Fruit fly (Drosophila melanogaster) whole organism, embryonic: ENCODE data around the gene stwl.

Experiments used
- Ada2b ChIP-seq: fragments of 200-800 bp; sonication (Bioruptor generic); IDR thresholded peaks from 2 replicates; pipeline ENCODE4 v1.3.6; 2022; ENCODE audit warnings: missing biosample characterization, missing genetic modification characterization
- Adf1 ChIP-seq: fragments of 200-800 bp; sonication (Bioruptor generic); IDR thresholded peaks from 2 replicates; pipeline ENCODE4 v1.3.6; 2022; ENCODE audit warnings: missing biosample characterization, missing genetic modification characterization
- CG10321 ChIP-seq: fragments of 200-800 bp; sonication (Bioruptor generic); IDR thresholded peaks from 2 replicates; pipeline ENCODE4 v1.3.6; 2022; ENCODE audit warnings: missing biosample characterization, missing genetic modification characterization
- CG10462 ChIP-seq: fragments of 200-800 bp; sonication (Bioruptor generic); optimal IDR thresholded peaks from 2 replicates; lab custom pipeline; 2016; ENCODE audit warnings: missing biosample characterization, missing genetic modification characterization
- CG10979 ChIP-seq: fragments of 200-800 bp; sonication (Bioruptor generic); optimal IDR thresholded peaks from 2 replicates; lab custom pipeline; 2018; ENCODE audit warnings: missing biosample characterization, mild to moderate bottlenecking, missing genetic modification characterization, moderate library complexity
- CG11247 ChIP-seq: fragments of 200-800 bp; sonication (Bioruptor generic); IDR thresholded peaks from 2 replicates; pipeline ENCODE4 v1.3.6; 2022; ENCODE audit warnings: missing biosample characterization, missing genetic modification characterization
- CG11560 ChIP-seq: fragments of 200-800 bp; sonication (Bioruptor generic); IDR thresholded peaks from 3 replicates; pipeline ENCODE4 v1.3.6; 2022; ENCODE audit warnings: missing biosample characterization, missing genetic modification characterization
- CG12071 ChIP-seq: fragments of 200-800 bp; sonication (Bioruptor generic); optimal IDR thresholded peaks from 3 replicates; lab custom pipeline; 2018; ENCODE audit warnings: missing biosample characterization, mild to moderate bottlenecking, missing genetic modification characterization
- CG12155 ChIP-seq: fragments of 200-800 bp; sonication (Bioruptor generic); optimal IDR thresholded peaks from 3 replicates; lab custom pipeline; 2016; ENCODE audit warnings: missing biosample characterization, missing genetic modification characterization
- CG1529 ChIP-seq: fragments of 200-800 bp; sonication (Bioruptor generic); optimal IDR thresholded peaks from 3 replicates; lab custom pipeline; 2018; ENCODE audit warnings: missing biosample characterization, missing genetic modification characterization
- CG15514 ChIP-seq: fragments of 200-800 bp; sonication (Bioruptor generic); optimal IDR thresholded peaks from 3 replicates; lab custom pipeline; 2017; ENCODE audit warnings: missing biosample characterization, missing genetic modification characterization, mild to moderate bottlenecking, moderate library complexity, missing genetic modification reagents
- CG15601 ChIP-seq: fragments of 200-800 bp; sonication (Bioruptor generic); optimal IDR thresholded peaks from 3 replicates; lab custom pipeline; 2019; ENCODE audit warnings: missing biosample characterization, mild to moderate bottlenecking, missing genetic modification characterization, moderate library complexity
- CG18764 ChIP-seq: fragments of 200-800 bp; sonication (Bioruptor generic); optimal IDR thresholded peaks from 3 replicates; lab custom pipeline; 2016; ENCODE audit warnings: missing biosample characterization, missing genetic modification characterization
- CG2875 ChIP-seq: fragments of 200-800 bp; sonication (Bioruptor generic); optimal IDR thresholded peaks from 2 replicates; lab custom pipeline; 2017; ENCODE audit warnings: missing biosample characterization, mild to moderate bottlenecking, missing genetic modification characterization, missing genetic modification reagents
- CG31365 ChIP-seq: fragments of 200-800 bp; sonication (Bioruptor generic); optimal IDR thresholded peaks from 2 replicates; lab custom pipeline; 2018; ENCODE audit warnings: missing biosample characterization, mild to moderate bottlenecking, missing genetic modification characterization
- CG3726 ChIP-seq: fragments of 200-800 bp; sonication (Bioruptor generic); IDR thresholded peaks from 3 replicates; pipeline ENCODE4, ENCODE4 v1.3.6; 2022; ENCODE audit warnings: missing biosample characterization, missing genetic modification characterization
- CG4328 ChIP-seq: fragments of 200-800 bp; sonication (Bioruptor generic); optimal IDR thresholded peaks from 3 replicates; lab custom pipeline; 2017; ENCODE audit warnings: missing biosample characterization, missing genetic modification reagents, missing genetic modification characterization
- CG4360 ChIP-seq: fragments of 200-800 bp; sonication (Bioruptor generic); IDR thresholded peaks from 2 replicates; pipeline ENCODE4 v1.3.6; 2022; ENCODE audit warnings: missing biosample characterization, missing genetic modification characterization
- CG6272 ChIP-seq: fragments of 200-800 bp; sonication (Bioruptor generic); IDR thresholded peaks from 2 replicates; pipeline ENCODE4 v1.3.6; 2022; ENCODE audit warnings: missing biosample characterization, missing genetic modification characterization
- CG7357 ChIP-seq: fragments of 200-800 bp; sonication (Bioruptor generic); IDR thresholded peaks from 3 replicates; pipeline ENCODE4 v1.3.6; 2022; ENCODE audit warnings: missing biosample characterization, missing genetic modification characterization
- CG8359 ChIP-seq: fragments of 200-800 bp; sonication (Bioruptor generic); optimal IDR thresholded peaks from 2 replicates; lab custom pipeline; 2017; ENCODE audit warnings: missing biosample characterization, mild to moderate bottlenecking, missing genetic modification characterization, borderline replicate concordance
- CG9215 ChIP-seq: fragments of 200-800 bp; sonication (Bioruptor generic); IDR thresholded peaks from 2 replicates; pipeline ENCODE4 v1.3.6; 2022; ENCODE audit warnings: missing biosample characterization, missing genetic modification characterization
- CG9609 ChIP-seq: fragments of 200-800 bp; sonication (Bioruptor generic); optimal IDR thresholded peaks from 3 replicates; lab custom pipeline; 2016; ENCODE audit warnings: missing biosample characterization, missing genetic modification characterization
- Chrac-16 ChIP-seq: fragments of 200-800 bp; sonication (Bioruptor generic); optimal IDR thresholded peaks from 3 replicates; lab custom pipeline; 2016; ENCODE audit warnings: missing biosample characterization, missing genetic modification characterization
- Dip3 ChIP-seq: fragments of 200-800 bp; sonication (Bioruptor generic); optimal IDR thresholded peaks from 3 replicates; lab custom pipeline; 2016; ENCODE audit warnings: missing biosample characterization, missing genetic modification characterization
- Jarid2 ChIP-seq: fragments of 200-800 bp; sonication (Bioruptor generic); optimal IDR thresholded peaks from 3 replicates; lab custom pipeline; 2017; ENCODE audit warnings: mild to moderate bottlenecking, missing biosample characterization, missing genetic modification reagents, missing genetic modification characterization
- Rx ChIP-seq: fragments of 200-800 bp; sonication (Bioruptor generic); IDR thresholded peaks from 2 replicates; pipeline ENCODE4 v1.3.6; 2022; ENCODE audit warnings: missing biosample characterization, missing genetic modification characterization
- Sox102F ChIP-seq: fragments of 200-800 bp; sonication (Bioruptor generic); optimal IDR thresholded peaks from 2 replicates; lab custom pipeline; 2018; ENCODE audit warnings: missing biosample characterization, mild to moderate bottlenecking, missing genetic modification characterization, moderate library complexity
- Taf1 ChIP-seq: fragments of 200-800 bp; sonication (Bioruptor generic); IDR thresholded peaks from 2 replicates; pipeline ENCODE4 v1.3.6; 2022; ENCODE audit warnings: missing biosample characterization, missing genetic modification characterization
- Xrp1 ChIP-seq: fragments of 200-800 bp; sonication (Bioruptor generic); IDR thresholded peaks from 2 replicates; pipeline ENCODE4 v1.3.6; 2022; ENCODE audit warnings: missing biosample characterization, missing genetic modification characterization
- ab ChIP-seq: fragments of 200-800 bp; sonication (Bioruptor generic); optimal IDR thresholded peaks from 2 replicates; lab custom pipeline; 2016; ENCODE audit warnings: missing biosample characterization, missing genetic modification characterization
- crc ChIP-seq: fragments of 200-800 bp; sonication (Bioruptor generic); optimal IDR thresholded peaks from 2 replicates; lab custom pipeline; 2016; ENCODE audit warnings: missing biosample characterization, missing genetic modification characterization
- crol ChIP-seq: fragments of 200-800 bp; sonication (Bioruptor generic); IDR thresholded peaks from 2 replicates; pipeline ENCODE4 v1.3.6; 2022; ENCODE audit warnings: missing biosample characterization, missing genetic modification characterization
- grau ChIP-seq: fragments of 200-800 bp; optimal IDR thresholded peaks from 3 replicates; lab custom pipeline; 2019; ENCODE audit warnings: missing biosample characterization, mild to moderate bottlenecking, missing genetic modification characterization, moderate library complexity
- gsb ChIP-seq: fragments of 200-800 bp; sonication (Bioruptor generic); IDR thresholded peaks from 2 replicates; pipeline ENCODE4 v1.3.6; 2022; ENCODE audit warnings: missing biosample characterization, missing genetic modification characterization
- her ChIP-seq: fragments of 200-800 bp; sonication (Bioruptor generic); optimal IDR thresholded peaks from 2 replicates; lab custom pipeline; 2016; ENCODE audit warnings: missing biosample characterization, missing genetic modification characterization
- jigr1 ChIP-seq: fragments of 200-800 bp; sonication (Bioruptor generic); IDR thresholded peaks from 3 replicates; pipeline ENCODE4 v1.3.6; 2022; ENCODE audit warnings: missing biosample characterization, missing genetic modification characterization
- lmd ChIP-seq: fragments of 200-800 bp; sonication (Bioruptor generic); IDR thresholded peaks from 2 replicates; pipeline ENCODE4 v1.3.6; 2022; ENCODE audit warnings: missing biosample characterization, missing genetic modification characterization
- pita ChIP-seq: fragments of 200-800 bp; sonication (Bioruptor generic); optimal IDR thresholded peaks from 2 replicates; lab custom pipeline; 2017; ENCODE audit warnings: missing biosample characterization, mild to moderate bottlenecking, missing genetic modification characterization
- pros ChIP-seq: fragments of 200-800 bp; sonication (Bioruptor generic); optimal IDR thresholded peaks from 3 replicates; lab custom pipeline; 2019; ENCODE audit warnings: missing biosample characterization, mild to moderate bottlenecking, missing genetic modification characterization, moderate library complexity
- pzg ChIP-seq: fragments of 200-800 bp; sonication (Bioruptor generic); optimal IDR thresholded peaks from 3 replicates; lab custom pipeline; 2018; ENCODE audit warnings: missing biosample characterization, mild to moderate bottlenecking, missing genetic modification characterization, moderate library complexity
- ranshi ChIP-seq: fragments of 200-800 bp; sonication (Bioruptor generic); IDR thresholded peaks from 2 replicates; pipeline ENCODE4 v1.3.6; 2022; ENCODE audit warnings: missing biosample characterization, missing genetic modification characterization
- ssp ChIP-seq: fragments of 200-800 bp; sonication (Bioruptor generic); IDR thresholded peaks from 2 replicates; pipeline ENCODE4 v1.3.6; 2022; ENCODE audit warnings: missing biosample characterization, missing genetic modification characterization
- tna ChIP-seq: fragments of 200-800 bp; sonication (Bioruptor generic); IDR thresholded peaks from 2 replicates; pipeline ENCODE4 v1.3.6; 2022; ENCODE audit warnings: missing biosample characterization, missing genetic modification characterization; ENCODE audit not compliant: partially characterized antibody
- zen ChIP-seq: fragments of 200-800 bp; sonication (Bioruptor generic); optimal IDR thresholded peaks from 3 replicates; lab custom pipeline; 2018; ENCODE audit warnings: missing biosample characterization, mild to moderate bottlenecking, missing genetic modification characterization, moderate library complexity

Gene stwl

DNA sequence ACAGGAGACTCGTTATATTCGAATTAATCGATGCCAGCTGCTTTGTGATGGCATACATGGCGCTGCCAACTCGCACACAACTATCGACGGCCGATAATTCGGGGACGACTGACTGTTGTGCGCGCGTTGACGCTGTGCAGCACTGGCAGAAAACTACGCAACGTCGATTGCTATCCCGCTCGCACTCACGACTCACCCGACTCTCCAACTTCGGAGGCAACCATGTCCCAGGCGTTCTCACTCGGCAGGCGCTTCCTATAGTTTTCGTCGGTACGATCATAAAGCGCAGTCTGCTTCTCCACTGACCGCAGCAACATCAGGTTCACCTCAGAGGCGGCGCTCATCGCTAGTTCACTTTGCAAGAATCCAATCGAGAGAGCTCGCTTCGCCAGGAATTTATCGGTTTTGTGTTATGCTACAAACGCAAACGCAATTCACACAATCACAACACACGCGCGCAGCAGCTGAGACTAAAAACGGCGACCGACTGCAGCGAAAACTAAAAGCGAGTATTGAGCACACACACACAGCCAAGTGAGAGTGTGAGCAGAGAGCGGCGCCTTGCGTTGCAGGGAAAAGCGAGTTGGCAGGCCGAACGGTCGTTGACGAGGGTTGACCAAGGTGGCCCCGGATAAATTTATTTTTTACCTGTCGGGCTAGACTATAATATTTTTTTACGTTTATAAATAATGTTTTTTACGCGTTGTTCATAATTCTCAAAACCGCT lies at the start of gene stwl (continued):
- TF ChIP-seq CG10979 (tag; lab: Kevin White, UChicago) (no peak), CG3726 (GFP tag; lab: Robert Waterston, UW) (0 out of 3 replicates have a peak, but pooled peaks have one; percentile 4), ranshi (GFP tag; lab: Robert Waterston, UW) (peak; percentile 55), CG11247 (no peak; the same call in none of the 2 replicates), Jarid2 (GFP tag; lab: Kevin White, UChicago) (peak; percentile 54), gsb (GFP tag; lab: Robert Waterston, UW) (peak; percentile 15; the same call in 1 of the 2 replicates), Sox102F (peak; percentile 21), pros (GFP tag; lab: Kevin White, UChicago) (no peak), lmd (GFP tag; lab: Robert Waterston, UW) (peak; percentile 58), CG18764 (GFP tag; lab: Kevin White, UChicago) (peak; percentile 31), CG31365 (tag; lab: Kevin White, UChicago) (peak; percentile 7), CG4360 (GFP tag; lab: Robert Waterston, UW) (no peak), Xrp1 (GFP tag; lab: Robert Waterston, UW) (peak; percentile 37; the same call in 1 of the 2 replicates), CG15601 (tag; lab: Kevin White, UChicago) (no peak), grau (tag; lab: Kevin White, UChicago) (peak; percentile 5), Rx (GFP tag; lab: Robert Waterston, UW) (peak; percentile 30; the same call in 1 of the 2 replicates), CG10321 (GFP tag; lab: Robert Waterston, UW) (peak; percentile 89), CG4328 (GFP tag; lab: Kevin White, UChicago) (peak; percentile 3), pita (GFP tag; lab: Kevin White, UChicago) (no peak), CG2875 (no peak), CG12071 (GFP tag; lab: Kevin White, UChicago) (no peak), CG11560 (tag; lab: Robert Waterston, UW) (peak; percentile 52; the same call in 2 of the 3 replicates), crol (GFP tag; lab: Robert Waterston, UW) (no peak), jigr1 (GFP tag; lab: Robert Waterston, UW) (no peak; the same call in 1 of the 3 replicates), ssp (GFP tag; lab: Robert Waterston, UW) (peak; percentile 31; the same call in 1 of the 2 replicates), Taf1 (GFP tag; lab: Robert Waterston, UW) (peak; percentile 50; the same call in 1 of the 2 replicates), Ada2b (GFP tag; lab: Robert Waterston, UW) (0 out of 2 replicates have a peak, but pooled peaks have one; percentile 16), CG9215 (GFP tag; lab: Robert Waterston, UW) (peak; percentile 57), her (GFP tag; lab: Kevin White, UChicago) (peak; percentile 61), Adf1 (GFP tag; lab: Robert Waterston, UW) (no peak; the same call in 1 of the 2 replicates), CG12155 (GFP tag; lab: Kevin White, UChicago) (peak; percentile 94), CG15514 (GFP tag; lab: Kevin White, UChicago) (peak; percentile 61), CG6272 (GFP tag; lab: Robert Waterston, UW) (peak; percentile 43), CG1529 (no peak), CG7357 (GFP tag; lab: Robert Waterston, UW) (peak; percentile 52; the same call in 1 of the 3 replicates), pzg (GFP tag; lab: Kevin White, UChicago) (peak; percentile 68), zen (tag; lab: Kevin White, UChicago) (peak; percentile 27), CG8359 (GFP tag; lab: Kevin White, UChicago) (no peak), CG9609 (GFP tag; lab: Kevin White, UChicago) (peak; percentile 65), ab (no peak), tna (GFP tag; lab: Robert Waterston, UW) (peak; percentile 50), Dip3 (GFP tag; lab: Kevin White, UChicago) (peak; percentile 54), CG10462 (GFP tag; lab: Kevin White, UChicago) (no peak), crc (GFP tag; lab: Kevin White, UChicago) (peak; percentile 38), Chrac-16 (GFP tag; lab: Kevin White, UChicago) (peak; percentile 60)
- TF ChIP-seq, all 482 proteins: peak for 257
